Worm (Caenorhabditis elegans) whole organism, young adult: Measurements from ENCODE around the gene sre-7.

Experiments
- B0261.1 ChIP-seq: sonication (generic microtip); optimal IDR thresholded peaks from 2 replicates; lab custom pipeline; 2016; ENCODE audit warnings: mild to moderate bottlenecking, missing genetic modification characterization, moderate library complexity, missing compliant biosample characterization
- D2030.7 ChIP-seq: fragments of 200-800 bp; sonication (Bioruptor generic); IDR thresholded peaks from 2 replicates; pipeline ENCODE4 v1.3.6; 2022; ENCODE audit warnings: missing genetic modification reagents, missing genetic modification characterization, missing compliant biosample characterization
- F10E7.11 ChIP-seq: sonication (generic microtip); optimal IDR thresholded peaks from 2 replicates; lab custom pipeline; 2017; ENCODE audit warnings: mild to moderate bottlenecking, missing genetic modification characterization, moderate library complexity, missing compliant biosample characterization
- F39B2.1 ChIP-seq: fragments of 200-800 bp; sonication (Bioruptor generic); IDR thresholded peaks from 2 replicates; pipeline ENCODE4 v1.3.6; 2022; ENCODE audit warnings: missing genetic modification reagents, missing genetic modification characterization, missing compliant biosample characterization
- F49E8.2 ChIP-seq: sonication (generic microtip); optimal IDR thresholded peaks from 3 replicates; lab custom pipeline; 2017; ENCODE audit warnings: missing genetic modification characterization, mild to moderate bottlenecking, missing compliant biosample characterization, antibody characterized with exemption, moderate library complexity; ENCODE audit not compliant: insufficient read depth
- F55B11.4 ChIP-seq: sonication (generic microtip); optimal IDR thresholded peaks from 2 replicates; lab custom pipeline; 2016; ENCODE audit warnings: missing compliant biosample characterization, missing genetic modification characterization, borderline replicate concordance; ENCODE audit not compliant: insufficient read depth
- F57A8.1 ChIP-seq: fragments of 200-800 bp; sonication (Bioruptor generic); optimal IDR thresholded peaks from 2 replicates; lab custom pipeline; 2018; ENCODE audit warnings: mild to moderate bottlenecking, missing genetic modification characterization, moderate library complexity, missing compliant biosample characterization
- F57C9.4 ChIP-seq: sonication (generic microtip); optimal IDR thresholded peaks from 2 replicates; lab custom pipeline; 2017; ENCODE audit warnings: mild to moderate bottlenecking, missing genetic modification characterization, missing compliant biosample characterization
- Y53F4B.3 ChIP-seq: fragments of 200-800 bp; sonication (Bioruptor generic); IDR thresholded peaks from 2 replicates; pipeline ENCODE4 v1.3.6; 2022; ENCODE audit warnings: missing genetic modification reagents, missing genetic modification characterization, missing compliant biosample characterization
- Y53G8AR.9 ChIP-seq: fragments of 200-800 bp; sonication (Bioruptor generic); conservative IDR thresholded peaks from 2 replicates; pipeline ENCODE4 v1.3.6; 2022; ENCODE audit warnings: missing genetic modification reagents, missing genetic modification characterization, missing compliant biosample characterization
- ZK185.1 ChIP-seq: sonication (generic microtip); optimal IDR thresholded peaks from 2 replicates; lab custom pipeline; 2016; ENCODE audit warnings: mild to moderate bottlenecking, missing genetic modification characterization, missing compliant biosample characterization; ENCODE audit not compliant: poor library complexity, severe bottlenecking
- atf-7 ChIP-seq: sonication (generic microtip); optimal IDR thresholded peaks from 2 replicates; lab custom pipeline; 2017; ENCODE audit warnings: mild to moderate bottlenecking, missing genetic modification characterization, missing compliant biosample characterization
- attf-3 ChIP-seq: fragments of 200-800 bp; sonication (Bioruptor generic); conservative IDR thresholded peaks from 2 replicates; pipeline ENCODE4 v1.3.6; 2022; ENCODE audit warnings: missing genetic modification reagents, missing genetic modification characterization, missing compliant biosample characterization
- attf-6 ChIP-seq: fragments of 200-800 bp; sonication (Bioruptor generic); IDR thresholded peaks from 2 replicates; pipeline ENCODE4 v1.3.6; 2022; ENCODE audit warnings: missing genetic modification reagents, missing genetic modification characterization, missing compliant biosample characterization
- bed-2 ChIP-seq: fragments of 200-800 bp; sonication (Bioruptor generic); IDR thresholded peaks from 2 replicates; pipeline ENCODE4 v1.3.6; 2022; ENCODE audit warnings: missing genetic modification reagents, missing genetic modification characterization, missing compliant biosample characterization
- ccch-3 ChIP-seq: fragments of 200-800 bp; sonication (Bioruptor generic); optimal IDR thresholded peaks from 2 replicates; lab custom pipeline; 2018; ENCODE audit warnings: mild to moderate bottlenecking, missing genetic modification characterization, missing compliant biosample characterization
- cebp-2 ChIP-seq: fragments of 200-800 bp; sonication (Bioruptor generic); IDR thresholded peaks from 2 replicates; pipeline ENCODE4 v1.3.6; 2022; ENCODE audit warnings: missing genetic modification characterization, missing compliant biosample characterization
- chd-7 ChIP-seq: sonication (generic microtip); optimal IDR thresholded peaks from 2 replicates; lab custom pipeline; 2016; ENCODE audit warnings: mild to moderate bottlenecking, missing genetic modification characterization, moderate library complexity, missing compliant biosample characterization
- dpl-1 ChIP-seq: fragments of 150-350 bp; optimal IDR thresholded peaks from 2 replicates; lab custom pipeline; 2014; ENCODE audit warnings: missing biosample characterization, missing genetic modification reagents, missing genetic modification characterization
- fkh-3 ChIP-seq: sonication (generic microtip); optimal IDR thresholded peaks from 2 replicates; lab custom pipeline; 2016; ENCODE audit warnings: mild to moderate bottlenecking, missing genetic modification characterization, missing compliant biosample characterization
- him-1 ChIP-seq: sonication (generic microtip); optimal IDR thresholded peaks from 2 replicates; lab custom pipeline; 2016; ENCODE audit warnings: missing genotype, missing genetic modification reagents, missing genetic modification characterization, missing compliant biosample characterization
- hmg-1.2 ChIP-seq: fragments of 200-800 bp; sonication (Bioruptor generic); IDR thresholded peaks from 2 replicates; pipeline ENCODE4 v1.3.6; 2022; ENCODE audit warnings: missing genetic modification reagents, missing genetic modification characterization, missing compliant biosample characterization
- hrde-1 ChIP-seq: sonication (generic microtip); optimal IDR thresholded peaks from 2 replicates; lab custom pipeline; 2016; ENCODE audit warnings: missing genetic modification characterization, mild to moderate bottlenecking, missing compliant biosample characterization, moderate library complexity, missing genotype, missing genetic modification reagents, borderline replicate concordance
- hsf-1 ChIP-seq: fragments of 200-800 bp; sonication (Bioruptor generic); IDR thresholded peaks from 2 replicates; pipeline ENCODE4 v1.3.6; 2022; ENCODE audit warnings: missing genetic modification reagents, missing genetic modification characterization, missing compliant biosample characterization
- let-526 ChIP-seq: fragments of 200-800 bp; sonication (Bioruptor generic); IDR thresholded peaks from 2 replicates; pipeline ENCODE4 v1.3.6; 2022; ENCODE audit warnings: missing genetic modification reagents, missing genetic modification characterization, missing compliant biosample characterization
- lin-26 ChIP-seq: fragments of 200-800 bp; sonication (Bioruptor generic); IDR thresholded peaks from 2 replicates; pipeline ENCODE4 v1.3.6; 2022; ENCODE audit warnings: missing genetic modification reagents, missing genetic modification characterization, missing compliant biosample characterization
- lin-40 ChIP-seq: sonication (generic microtip); optimal IDR thresholded peaks from 2 replicates; lab custom pipeline; 2016; ENCODE audit warnings: missing genetic modification characterization, mild to moderate bottlenecking, missing compliant biosample characterization, missing genotype, missing genetic modification reagents
- lir-1 ChIP-seq: fragments of 200-800 bp; sonication (Bioruptor generic); conservative IDR thresholded peaks from 2 replicates; pipeline ENCODE4 v1.3.6; 2022; ENCODE audit warnings: missing genetic modification reagents, missing genetic modification characterization, missing compliant biosample characterization
- lsy-27 ChIP-seq: sonication (generic microtip); optimal IDR thresholded peaks from 2 replicates; lab custom pipeline; 2017; ENCODE audit warnings: missing genetic modification characterization, mild to moderate bottlenecking, missing compliant biosample characterization, antibody characterized with exemption, missing genotype, borderline replicate concordance; ENCODE audit not compliant: insufficient read depth
- madf-6 ChIP-seq: fragments of 200-800 bp; sonication (Bioruptor generic); IDR thresholded peaks from 2 replicates; pipeline ENCODE4 v1.3.6; 2022; ENCODE audit warnings: missing genetic modification reagents, missing genetic modification characterization, missing compliant biosample characterization
- mxl-1 ChIP-seq: sonication (generic microtip); optimal IDR thresholded peaks from 2 replicates; lab custom pipeline; 2016; ENCODE audit warnings: missing genetic modification characterization, missing compliant biosample characterization
- nfya-1 ChIP-seq: sonication (generic microtip); optimal IDR thresholded peaks from 2 replicates; lab custom pipeline; 2017; ENCODE audit warnings: antibody characterized with exemption, missing compliant biosample characterization, missing genetic modification characterization, borderline replicate concordance; ENCODE audit not compliant: insufficient read depth
- nhr-27 ChIP-seq: fragments of 200-800 bp; sonication (Bioruptor generic); optimal IDR thresholded peaks from 2 replicates; lab custom pipeline; 2018; ENCODE audit warnings: mild to moderate bottlenecking, missing genetic modification characterization, moderate library complexity, missing compliant biosample characterization
- pbrm-1 ChIP-seq: fragments of 200-800 bp; sonication (Bioruptor generic); IDR thresholded peaks from 2 replicates; pipeline ENCODE4 v1.3.6; 2022; ENCODE audit warnings: missing genetic modification reagents, missing genetic modification characterization, missing compliant biosample characterization
- rpc-1 ChIP-seq, 2 experiments: fragments of 150-350 bp in 1 of 2; sonication (generic microtip) in 1 of 2; optimal IDR thresholded peaks; 2 replicates each; lab custom pipeline; 2014 to 2018; ENCODE audit warnings: missing biosample characterization in 1 of 2, missing genetic modification characterization in 1 of 2, missing genetic modification reagents in 1 of 2, missing genotype in 1 of 2
- sea-2 ChIP-seq: fragments of 200-800 bp; sonication (Bioruptor generic); IDR thresholded peaks from 2 replicates; pipeline ENCODE4 v1.3.6; 2022; ENCODE audit warnings: missing genetic modification characterization, missing compliant biosample characterization
- snpc-1.1 ChIP-seq: sonication (generic microtip); optimal IDR thresholded peaks from 2 replicates; lab custom pipeline; 2017; ENCODE audit warnings: missing genetic modification characterization, mild to moderate bottlenecking, missing compliant biosample characterization, antibody characterized with exemption, moderate library complexity, missing genotype, missing genetic modification reagents; ENCODE audit not compliant: insufficient read depth
- snpc-1.3 ChIP-seq: sonication (generic microtip); optimal IDR thresholded peaks from 2 replicates; lab custom pipeline; 2017; ENCODE audit warnings: missing genetic modification characterization, mild to moderate bottlenecking, missing compliant biosample characterization, antibody characterized with exemption, moderate library complexity, missing genotype, missing genetic modification reagents; ENCODE audit not compliant: insufficient read depth
- snpc-3.4 ChIP-seq: sonication (generic microtip); optimal IDR thresholded peaks from 2 replicates; lab custom pipeline; 2017; ENCODE audit warnings: missing genetic modification characterization, mild to moderate bottlenecking, missing compliant biosample characterization, antibody characterized with exemption, moderate library complexity, missing genotype, missing genetic modification reagents
- tbp1 ChIP-seq: fragments of 200-800 bp; sonication (Bioruptor generic); optimal IDR thresholded peaks from 2 replicates; lab custom pipeline; 2018; ENCODE audit warnings: mild to moderate bottlenecking, missing genetic modification characterization, missing compliant biosample characterization
- unc-130 ChIP-seq: sonication (generic microtip); optimal IDR thresholded peaks from 2 replicates; lab custom pipeline; 2016; ENCODE audit warnings: missing genetic modification reagents, missing genetic modification characterization, missing compliant biosample characterization
- zim-3 ChIP-seq: sonication (generic microtip); optimal IDR thresholded peaks from 2 replicates; lab custom pipeline; 2017; ENCODE audit warnings: mild to moderate bottlenecking, missing genetic modification characterization, moderate library complexity, missing compliant biosample characterization
- ztf-26 ChIP-seq: sonication (generic microtip); optimal IDR thresholded peaks from 2 replicates; lab custom pipeline; 2017; ENCODE audit warnings: missing genetic modification characterization, missing compliant biosample characterization
- ztf-6 ChIP-seq: fragments of 200-800 bp; sonication (Bioruptor generic); IDR thresholded peaks from 2 replicates; pipeline ENCODE4 v1.3.6; 2022; ENCODE audit warnings: missing genetic modification reagents, missing genetic modification characterization, missing compliant biosample characterization

Gene sre-7

DNA sequence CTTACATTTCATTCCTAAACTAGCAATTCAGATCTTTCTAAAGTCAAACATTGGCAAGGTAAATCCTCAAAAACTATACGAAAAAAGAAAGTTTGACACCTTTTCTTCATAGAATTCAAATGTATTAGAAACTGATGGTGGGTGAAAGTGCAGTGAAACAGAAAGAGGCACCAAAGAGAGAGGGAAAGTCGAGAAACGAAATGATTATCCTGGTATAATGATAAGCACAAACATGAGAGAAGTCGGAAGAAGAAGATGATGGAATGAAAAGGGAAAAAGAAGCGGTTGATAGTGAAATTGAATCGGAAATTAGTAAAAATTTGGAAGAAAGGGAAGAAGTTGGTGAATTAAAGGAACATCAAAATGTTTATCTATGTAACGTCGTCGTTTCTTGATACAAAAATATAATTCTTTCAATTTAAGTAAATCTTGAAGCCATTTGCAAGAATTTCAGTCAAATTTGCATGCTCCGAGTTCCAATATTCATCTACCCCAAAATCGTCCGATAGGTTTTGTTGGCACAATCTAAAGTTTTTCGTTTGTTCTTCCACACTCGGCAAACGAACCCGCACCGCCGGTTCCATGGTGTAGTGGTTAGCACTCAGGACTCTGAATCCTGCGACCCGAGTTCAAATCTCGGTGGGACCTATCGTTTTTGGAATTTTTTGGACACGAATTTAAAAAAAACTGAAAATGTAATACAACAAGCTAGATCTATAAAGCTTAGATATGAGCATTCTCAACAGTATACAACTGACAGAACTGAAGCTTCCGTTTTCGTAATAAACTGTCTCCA, 13.0 kb upstream of the sre-7 start:
- TF ChIP-seq F57A8.1 (no peak), nhr-27 (no peak), ztf-6 (GFP tag; lab: Robert Waterston, UW) (no peak), madf-6 (GFP tag; lab: Robert Waterston, UW) (peak; percentile 39; the same call in 1 of the 2 replicates), snpc-1.3 (peak; percentile 54), ZK185.1 (no peak), lin-40 (tag; lab: Kevin White, UChicago) (no peak), D2030.7 (GFP tag; lab: Robert Waterston, UW) (peak; percentile 51; the same call in 1 of the 2 replicates), snpc-1.1 (tag; lab: Kevin White, UChicago) (peak; percentile 49), lir-1 (GFP tag; lab: Robert Waterston, UW) (no peak), rpc-1 (optimal IDR thresholded peaks at IDR 0.05; lab: Kevin White, UChicago) (peak; percentile 55), rpc-1 (tag; optimal IDR thresholded peaks at IDR 0.05; lab: Kevin White, UChicago) (peak; percentile 80), atf-7 (no peak), lsy-27 (tag; lab: Kevin White, UChicago) (no peak), F39B2.1 (GFP tag; lab: Robert Waterston, UW) (no peak), him-1 (tag; lab: Kevin White, UChicago) (peak; percentile 4), attf-3 (GFP tag; lab: Robert Waterston, UW) (no peak), ztf-26 (no peak), unc-130 (no peak), let-526 (no peak), tbp1 (GFP tag; lab: Kevin White, UChicago) (peak; percentile 88), F49E8.2 (tag; lab: Kevin White, UChicago) (no peak), hmg-1.2 (peak; percentile 25; the same call in 1 of the 2 replicates), bed-2 (GFP tag; lab: Robert Waterston, UW) (no peak), Y53F4B.3 (GFP tag; lab: Robert Waterston, UW) (no peak), zim-3 (tag; lab: Kevin White, UChicago) (no peak), cebp-2 (GFP tag; lab: Robert Waterston, UW) (no peak), attf-6 (no peak), fkh-3 (tag; lab: Kevin White, UChicago) (no peak), sea-2 (GFP tag; lab: Robert Waterston, UW) (no peak), F55B11.4 (tag; lab: Kevin White, UChicago) (no peak), chd-7 (tag; lab: Kevin White, UChicago) (peak; percentile 1), nfya-1 (tag; lab: Kevin White, UChicago) (no peak), hrde-1 (tag; lab: Kevin White, UChicago) (no peak), F10E7.11 (tag; lab: Kevin White, UChicago) (no peak), B0261.1 (tag; lab: Kevin White, UChicago) (peak; percentile 69), lin-26 (GFP tag; lab: Robert Waterston, UW) (peak; percentile 73; the same call in 1 of the 2 replicates), ccch-3 (GFP tag; lab: Kevin White, UChicago) (no peak), Y53G8AR.9 (GFP tag; lab: Robert Waterston, UW) (no peak), F57C9.4 (tag; lab: Kevin White, UChicago) (no peak), dpl-1 (GFP tag; lab: Kevin White, UChicago) (no peak), snpc-3.4 (tag; lab: Kevin White, UChicago) (no peak), hsf-1 (GFP tag; lab: Robert Waterston, UW) (no peak), pbrm-1 (GFP tag; lab: Robert Waterston, UW) (peak; percentile 61; the same call in 1 of the 2 replicates), mxl-1 (peak; percentile 7)
